Fruit fly (Drosophila melanogaster): ENCODE measurements around the gene CG4598.

DNA sequence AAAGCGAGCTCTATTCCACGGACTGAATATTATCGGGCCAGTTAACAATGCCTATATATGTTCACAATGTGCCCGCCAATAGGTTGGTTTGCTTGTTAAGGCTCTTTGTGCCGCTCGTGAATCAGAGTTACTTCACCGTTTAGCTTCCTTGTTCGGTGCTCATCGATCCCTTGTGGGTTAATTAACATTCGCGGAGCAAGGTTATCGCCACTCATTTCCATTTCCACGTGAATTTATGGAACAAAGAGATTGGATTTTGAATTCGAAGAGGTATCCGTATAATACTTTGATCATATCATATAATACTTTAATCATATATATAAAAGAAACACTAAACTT is 30.1 kb downstream of the CG4598 start:
- TF ChIP-seq EcR (GFP tag; optimal IDR thresholded peaks at IDR 0.05) (no peak), Dll (optimal IDR thresholded peaks at IDR 0.05) (no peak), CG8478 (optimal IDR thresholded peaks at IDR 0.05) (no peak), psq (optimal IDR thresholded peaks at IDR 0.05) (no peak), usp (GFP tag; optimal IDR thresholded peaks at IDR 0.05) (no peak)
